ENCODE assay signal across 3 fruit fly cellular contexts in genomic region chrX:5756146-5756545, dm6.
A peak's percentile ranks its signal among the peaks of the same experiment; 100 is the strongest.
TF ChIP-seq lines count a peak whose summit lies in the region.

No protein-coding gene starts in this region.

- no peak for TF ChIP-seq CTCF in whole organism, embryonic (GFP tag; optimal IDR thresholded peaks at IDR 0.05; lab: Kevin White, UChicago)

TF ChIP-seq in whole organism, embryonic, 481 proteins besides CTCF, POLR2A, EP300 and RAD21 (continues in another document):
- TF ChIP-seq CG10979 (tag; optimal IDR thresholded peaks at IDR 0.05; lab: Kevin White, UChicago) (no peak), Stat92E (GFP tag; optimal IDR thresholded peaks at IDR 0.05; lab: Kevin White, UChicago) (no peak), Jarid2 (GFP tag; optimal IDR thresholded peaks at IDR 0.05; lab: Kevin White, UChicago) (no peak), disco-r (GFP tag; optimal IDR thresholded peaks at IDR 0.05; lab: Kevin White, UChicago) (no peak), gro (GFP tag; optimal IDR thresholded peaks at IDR 0.05; lab: Kevin White, UChicago) (no peak), CG14860 (GFP tag; IDR thresholded peaks at IDR 0.05; lab: Robert Waterston, UW; ENCODE audit: partially characterized antibody) (no peak), run (tag; optimal IDR thresholded peaks at IDR 0.05; lab: Kevin White, UChicago) (no peak), CG3847 (GFP tag; IDR thresholded peaks at IDR 0.05; lab: Robert Waterston, UW) (no peak), CG15011 (GFP tag; optimal IDR thresholded peaks at IDR 0.05; lab: Kevin White, UChicago) (no peak), da (GFP tag; optimal IDR thresholded peaks at IDR 0.05; lab: Kevin White, UChicago) (no peak), CG42726 (GFP tag; IDR thresholded peaks at IDR 0.05; lab: Robert Waterston, UW; ENCODE audit: partially characterized antibody) (no peak), Pdp1 (GFP tag; optimal IDR thresholded peaks at IDR 0.05; lab: Kevin White, UChicago) (peak in 1 of 2 experiments; percentile 84), CG2199 (GFP tag; IDR thresholded peaks at IDR 0.05; lab: Robert Waterston, UW) (peak; percentile 79; the same call in 1 of the 3 replicates), Neu2 (GFP tag; optimal IDR thresholded peaks at IDR 0.05; lab: Kevin White, UChicago; ENCODE audit: borderline replicate concordance) (no peak), CG7786 (GFP tag; optimal IDR thresholded peaks at IDR 0.05; lab: Kevin White, UChicago) (no peak), danr (GFP tag; IDR thresholded peaks at IDR 0.05; lab: Robert Waterston, UW) (no peak), Dfd (GFP tag; optimal IDR thresholded peaks at IDR 0.05; lab: Kevin White, UChicago) (no peak), CG10431 (GFP tag; optimal IDR thresholded peaks at IDR 0.05; lab: Kevin White, UChicago) (peak; percentile 90), NFAT (GFP tag; IDR thresholded peaks at IDR 0.05; lab: Robert Waterston, UW) (peak; percentile 71; the same call in 1 of the 2 replicates), ab (GFP tag; optimal IDR thresholded peaks at IDR 0.05; lab: Kevin White, UChicago) (no peak), crol (GFP tag; IDR thresholded peaks at IDR 0.05; lab: Robert Waterston, UW) (peak; percentile 92), CG32772 (GFP tag; IDR thresholded peaks at IDR 0.05; lab: Robert Waterston, UW) (peak; percentile 50; the same call in 1 of the 2 replicates), z (GFP tag; IDR thresholded peaks at IDR 0.05; lab: Robert Waterston, UW) (0 out of 3 replicates have a peak, but pooled peaks have one; percentile 20), stc (GFP tag; IDR thresholded peaks at IDR 0.05; lab: Robert Waterston, UW) (0 out of 2 replicates have a peak, but pooled peaks have one; percentile 9), CG11696 (GFP tag; IDR thresholded peaks at IDR 0.05; lab: Robert Waterston, UW) (no peak), Hr78 (GFP tag; optimal IDR thresholded peaks at IDR 0.05; lab: Kevin White, UChicago) (peak in 1 of 2 experiments; percentile 81), croc (GFP tag; conservative IDR thresholded peaks at IDR 0.05; lab: Robert Waterston, UW) (no peak), CG8290 (GFP tag; optimal IDR thresholded peaks at IDR 0.05; lab: Kevin White, UChicago) (no peak), CG8290 (tag; optimal IDR thresholded peaks at IDR 0.05; lab: Kevin White, UChicago) (no peak)

TF ChIP-seq in whole organism, prepupa, 60 proteins besides CTCF, POLR2A, EP300 and RAD21:
- TF ChIP-seq vri (GFP tag; optimal IDR thresholded peaks at IDR 0.05; lab: Kevin White, UChicago) = peak; percentile 39
- TF ChIP-seq fkh (GFP tag; optimal IDR thresholded peaks at IDR 0.05; lab: Kevin White, UChicago) = no peak

TF ChIP-seq in whole organism, wandering third instar larva, 38 proteins besides CTCF, POLR2A, EP300 and RAD21:
- TF ChIP-seq dsf (GFP tag; optimal IDR thresholded peaks at IDR 0.05; lab: Kevin White, UChicago; ENCODE audit: borderline replicate concordance) (no peak), Sp1 (GFP tag; optimal IDR thresholded peaks at IDR 0.05; lab: Kevin White, UChicago) (no peak), CrebA (GFP tag; optimal IDR thresholded peaks at IDR 0.05; lab: Kevin White, UChicago; ENCODE audit: borderline replicate concordance) (no peak), pan (optimal IDR thresholded peaks at IDR 0.05; lab: Kevin White, UChicago) (no peak), rgr (GFP tag; optimal IDR thresholded peaks at IDR 0.05; lab: Kevin White, UChicago) (no peak), Rel (GFP tag; optimal IDR thresholded peaks at IDR 0.05; lab: Kevin White, UChicago) (no peak), Rel (tag; optimal IDR thresholded peaks at IDR 0.05; lab: Kevin White, UChicago) (peak; percentile 53), HLH106 (tag; optimal IDR thresholded peaks at IDR 0.05; lab: Kevin White, UChicago) (no peak), lola (GFP tag; optimal IDR thresholded peaks at IDR 0.05; lab: Kevin White, UChicago) (no peak), Jra (GFP tag; optimal IDR thresholded peaks at IDR 0.05; lab: Kevin White, UChicago) (no peak), fru (GFP tag; optimal IDR thresholded peaks at IDR 0.05; lab: Kevin White, UChicago) (no peak), brk (GFP tag; optimal IDR thresholded peaks at IDR 0.05; lab: Kevin White, UChicago) (no peak), Hr83 (GFP tag; optimal IDR thresholded peaks at IDR 0.05; lab: Kevin White, UChicago; ENCODE audit: poor library complexity, severe bottlenecking) (no peak), CG32264 (GFP tag; optimal IDR thresholded peaks at IDR 0.05; lab: Kevin White, UChicago) (no peak), CG9705 (GFP tag; optimal IDR thresholded peaks at IDR 0.05; lab: Kevin White, UChicago) (no peak), br (GFP tag; optimal IDR thresholded peaks at IDR 0.05; lab: Kevin White, UChicago) (no peak), dl (GFP tag; optimal IDR thresholded peaks at IDR 0.05; lab: Kevin White, UChicago; ENCODE audit: insufficient read depth in 1 of 2, partially characterized antibody in 2 of 2) (no peak), jim (GFP tag; optimal IDR thresholded peaks at IDR 0.05; lab: Kevin White, UChicago) (peak; percentile 82), dmrt93B (GFP tag; optimal IDR thresholded peaks at IDR 0.05; lab: Kevin White, UChicago) (no peak), Mio (GFP tag; optimal IDR thresholded peaks at IDR 0.05; lab: Kevin White, UChicago) (no peak), Dfd (GFP tag; optimal IDR thresholded peaks at IDR 0.05; lab: Kevin White, UChicago) (peak; percentile 2), Abd-B (GFP tag; optimal IDR thresholded peaks at IDR 0.05; lab: Kevin White, UChicago) (no peak), GATAd (GFP tag; optimal IDR thresholded peaks at IDR 0.05; lab: Kevin White, UChicago) (no peak)

Comparison
In these comparisons a context has a peak if more than half of its experiments do, and no peak if none do; other contexts are left out.
1. Of the 7 proteins assayed by ChIP-seq in both whole organism, embryonic and whole organism, prepupa: peak only in whole organism, embryonic: Blimp-1; only in whole organism, prepupa: none; in both: none; in neither: 6.